Worm (Caenorhabditis elegans): ENCODE measurements around the gene tat-4.
A peak's percentile ranks its signal among the peaks of the same experiment; 100 is the strongest.

The tat-4 gene

ce11 chrII:6191293-6191692 lies 52.8 kb downstream of the tat-4 start, which contains the start of gene fkh-8:
Gene fkh-8 (minus strand): TSS chrII:6191393.
- TF ChIP-seq efl-1 (optimal IDR thresholded peaks at IDR 0.05) (no peak), efl-1 (GFP tag; optimal IDR thresholded peaks at IDR 0.05 in 1 of 2) (peak in 1 of 2 experiments; percentile 36), lin-14 (GFP tag; optimal IDR thresholded peaks at IDR 0.05) (peak; percentile 4), ceh-63 (GFP tag; optimal IDR thresholded peaks at IDR 0.05) (no peak)

ce11 chrII:6190770-6191169 lies 53.3 kb downstream of the tat-4 start:
- TF ChIP-seq ceh-8 (GFP tag; optimal IDR thresholded peaks at IDR 0.05), result no peak
- no peak for TF ChIP-seq elt-3 (tag; optimal IDR thresholded peaks at IDR 0.05)
- no peak for TF ChIP-seq ets-5 (GFP tag; IDR thresholded peaks at IDR 0.05)
- no peak for TF ChIP-seq nhr-20 (tag; optimal IDR thresholded peaks at IDR 0.05)
- TF ChIP-seq mab-9 (GFP tag; IDR thresholded peaks at IDR 0.05), result no peak
- no peak for TF ChIP-seq ceh-63 (GFP tag; optimal IDR thresholded peaks at IDR 0.05)
- peak; percentile 1 for TF ChIP-seq nhr-71 (tag; optimal IDR thresholded peaks at IDR 0.05)
- TF ChIP-seq fkh-8 (tag; optimal IDR thresholded peaks at IDR 0.05), result no peak
- no peak for TF ChIP-seq tlp-1 (tag; optimal IDR thresholded peaks at IDR 0.05)
- TF ChIP-seq ztf-11 (tag; optimal IDR thresholded peaks at IDR 0.05), result no peak
- TF ChIP-seq hlh-4 (tag; optimal IDR thresholded peaks at IDR 0.05), result no peak
- no peak for TF ChIP-seq irx-1 (tag; optimal IDR thresholded peaks at IDR 0.05)
- TF ChIP-seq nhr-47 (tag; optimal IDR thresholded peaks at IDR 0.05), result peak; percentile 17

Measured in whole organism, L1 larva.